Fruit fly (Drosophila melanogaster) whole organism, pupa: ENCODE results near the gene CG42268.

Experiments
- CG13204 ChIP-seq: fragments of 200-800 bp; sonication (Bioruptor generic); optimal IDR thresholded peaks from 2 replicates; lab custom pipeline; 2018; ENCODE audit warnings: missing biosample characterization, mild to moderate bottlenecking, missing genetic modification characterization, moderate library complexity
- CG14655 ChIP-seq: fragments of 200-800 bp; sonication (Bioruptor generic); optimal IDR thresholded peaks from 3 replicates; lab custom pipeline; 2017; ENCODE audit warnings: mild to moderate bottlenecking, missing biosample characterization, missing genetic modification reagents, missing genetic modification characterization
- CG17806 ChIP-seq: fragments of 200-800 bp; sonication (Bioruptor generic); optimal IDR thresholded peaks from 2 replicates; lab custom pipeline; 2018; ENCODE audit warnings: missing biosample characterization, mild to moderate bottlenecking, missing genetic modification characterization, moderate library complexity
- CG32121 ChIP-seq: fragments of 200-800 bp; sonication (Bioruptor generic); IDR thresholded peaks from 2 replicates; pipeline ENCODE4 v1.3.6; 2022; ENCODE audit warnings: missing biosample characterization, missing genetic modification characterization
- CG4496 ChIP-seq: fragments of 200-800 bp; sonication (Bioruptor generic); IDR thresholded peaks from 3 replicates; pipeline ENCODE4 v1.3.6; 2022; ENCODE audit warnings: missing biosample characterization, missing genetic modification characterization
- CG8159 ChIP-seq: fragments of 200-800 bp; sonication (Bioruptor generic); optimal IDR thresholded peaks from 3 replicates; lab custom pipeline; 2018; ENCODE audit warnings: missing biosample characterization, mild to moderate bottlenecking, missing genetic modification characterization, moderate library complexity
- CG8301 ChIP-seq: fragments of 200-800 bp; sonication (Bioruptor generic); optimal IDR thresholded peaks from 2 replicates; lab custom pipeline; 2018; ENCODE audit warnings: missing biosample characterization, mild to moderate bottlenecking, missing genetic modification characterization
- D1 ChIP-seq: fragments of 200-800 bp; sonication (Bioruptor generic); optimal IDR thresholded peaks from 2 replicates; lab custom pipeline; 2018; ENCODE audit warnings: missing biosample characterization, mild to moderate bottlenecking, missing genetic modification characterization, moderate library complexity
- fd96Ca ChIP-seq: fragments of 200-800 bp; sonication (Bioruptor generic); IDR thresholded peaks from 3 replicates; pipeline ENCODE4 v1.3.6; 2022; ENCODE audit warnings: missing biosample characterization, missing genetic modification characterization

DNA sequence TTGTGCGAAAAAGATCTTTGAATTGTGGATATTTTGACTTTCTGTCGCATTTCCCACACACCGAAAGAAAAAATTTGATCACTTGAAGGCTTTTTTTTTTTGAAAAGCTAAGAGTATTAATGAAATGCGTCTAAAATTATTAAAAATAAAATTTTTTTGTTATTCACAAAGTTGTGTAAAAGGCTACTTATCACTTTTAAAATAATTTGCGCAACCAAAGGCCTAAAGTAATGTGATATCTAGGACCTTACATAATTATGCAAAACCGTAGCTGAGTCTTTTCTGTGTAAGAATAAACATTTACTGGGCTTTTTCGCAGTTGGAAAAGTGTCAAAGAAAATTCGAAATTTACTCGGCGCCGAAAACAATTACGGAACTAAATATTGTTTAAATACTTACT, 4.1 kb upstream of the CG42268 start:
- TF ChIP-seq CG17806 (tag; lab: Kevin White, UChicago) (peak; percentile 24), D1 (no peak), CG8301 (tag; lab: Kevin White, UChicago) (no peak), CG4496 (no peak), CG32121 (no peak), CG14655 (GFP tag; lab: Kevin White, UChicago) (peak; percentile 53), fd96Ca (GFP tag; lab: Robert Waterston, UW) (no peak), CG13204 (no peak), CG8159 (tag; lab: Kevin White, UChicago) (peak; percentile 7)
